Comparison of ENCODE assay signal across 5 worm cellular contexts in genomic region chrX:4193080-4193479, ce11.
TF ChIP-seq lines count a peak whose summit lies in the region.

No protein-coding gene starts in this region.

TF ChIP-seq in whole organism, L1 larva, 84 proteins besides CTCF, POLR2A, EP300 and RAD21:
- TF ChIP-seq F16B12.6 (tag; optimal IDR thresholded peaks at IDR 0.05; lab: Kevin White, UChicago) (no peak), C04F5.9 (tag; optimal IDR thresholded peaks at IDR 0.05; lab: Kevin White, UChicago) (no peak), efl-1 (optimal IDR thresholded peaks at IDR 0.05; lab: Kevin White, UChicago) (no peak), efl-1 (GFP tag; optimal IDR thresholded peaks at IDR 0.05 in 1 of 2; lab: Kevin White, UChicago) (no peak), lin-15B (tag; optimal IDR thresholded peaks at IDR 0.05; lab: Kevin White, UChicago) (no peak), aly-2 (tag; optimal IDR thresholded peaks at IDR 0.05; lab: Kevin White, UChicago) (peak; percentile 83), nhr-19 (GFP tag; conservative IDR thresholded peaks at IDR 0.05; lab: Robert Waterston, UW) (no peak; the same call in 1 of the 2 replicates), lin-13 (GFP tag; optimal IDR thresholded peaks at IDR 0.05; lab: Kevin White, UChicago) (peak; percentile 2), nhr-71 (tag; optimal IDR thresholded peaks at IDR 0.05; lab: Kevin White, UChicago) (peak; percentile 10), nhr-90 (tag; optimal IDR thresholded peaks at IDR 0.05; lab: Kevin White, UChicago; ENCODE audit: poor library complexity) (peak; percentile 23), ceh-88 (GFP tag; IDR thresholded peaks at IDR 0.05; lab: Robert Waterston, UW) (peak; percentile 14; the same call in 1 of the 2 replicates), sup-37 (GFP tag; optimal IDR thresholded peaks at IDR 0.05; lab: Kevin White, UChicago) (no peak), snu-23 (GFP tag; optimal IDR thresholded peaks at IDR 0.05; lab: Kevin White, UChicago) (peak; percentile 5)

TF ChIP-seq in whole organism, L2 larva, 48 proteins besides CTCF, POLR2A, EP300 and RAD21:
- TF ChIP-seq ztf-4 (tag; optimal IDR thresholded peaks at IDR 0.05; lab: Kevin White, UChicago), result peak; percentile 20
- TF ChIP-seq gmeb-1 (tag; optimal IDR thresholded peaks at IDR 0.05; lab: Kevin White, UChicago), result peak; percentile 25
- no peak for TF ChIP-seq nhr-237 (tag; optimal IDR thresholded peaks at IDR 0.05; lab: Kevin White, UChicago)
- TF ChIP-seq nhr-21 (tag; optimal IDR thresholded peaks at IDR 0.05; lab: Kevin White, UChicago), result peak; percentile 5
- TF ChIP-seq sma-3 (GFP tag; optimal IDR thresholded peaks at IDR 0.05; lab: Kevin White, UChicago), result no peak

TF ChIP-seq in whole organism, L3 larva, 47 proteins besides CTCF, POLR2A, EP300 and RAD21:
- TF ChIP-seq nhr-43 (tag; optimal IDR thresholded peaks at IDR 0.05; lab: Kevin White, UChicago; ENCODE audit: poor library complexity, severe bottlenecking) (peak; percentile 71), nhr-23 (tag; optimal IDR thresholded peaks at IDR 0.05; lab: Kevin White, UChicago) (peak; percentile 20), ceh-9 (tag; optimal IDR thresholded peaks at IDR 0.05; lab: Kevin White, UChicago) (no peak), elt-2 (tag; optimal IDR thresholded peaks at IDR 0.05; lab: Kevin White, UChicago) (peak; percentile 39), ceh-28 (tag; optimal IDR thresholded peaks at IDR 0.05; lab: Kevin White, UChicago) (no peak), aly-2 (tag; optimal IDR thresholded peaks at IDR 0.05; lab: Kevin White, UChicago) (peak; percentile 43)

TF ChIP-seq in whole organism, L4 larva, 104 proteins besides CTCF, POLR2A, EP300 and RAD21 (continues in another document):
- no peak for TF ChIP-seq mdl-1 (tag; optimal IDR thresholded peaks at IDR 0.05; lab: Kevin White, UChicago)
- TF ChIP-seq ceh-44 (GFP tag; IDR thresholded peaks at IDR 0.05; lab: Robert Waterston, UW), result no peak
- no peak for TF ChIP-seq egl-43 (GFP tag; IDR thresholded peaks at IDR 0.05; lab: Robert Waterston, UW)
- peak; percentile 41 for TF ChIP-seq spr-1 (tag; optimal IDR thresholded peaks at IDR 0.05; lab: Kevin White, UChicago)
- TF ChIP-seq D1046.2 (GFP tag; IDR thresholded peaks at IDR 0.05; lab: Robert Waterston, UW), result no peak
- TF ChIP-seq fkh-10 (GFP tag; optimal IDR thresholded peaks at IDR 0.05; lab: Kevin White, UChicago), result no peak
- TF ChIP-seq lin-39 (tag; optimal IDR thresholded peaks at IDR 0.05; lab: Kevin White, UChicago), result no peak
- no peak for TF ChIP-seq fos-1 (tag; optimal IDR thresholded peaks at IDR 0.05; lab: Kevin White, UChicago)
- peak; percentile 28; the same call in 1 of the 2 replicates for TF ChIP-seq lin-1 (GFP tag; IDR thresholded peaks at IDR 0.05; lab: Robert Waterston, UW)
- TF ChIP-seq aha-1 (tag; lab: Kevin White, UChicago), result no peak
- TF ChIP-seq nhr-41 (GFP tag; IDR thresholded peaks at IDR 0.05; lab: Robert Waterston, UW), result no peak
- no peak for TF ChIP-seq mxl-2 (GFP tag; conservative IDR thresholded peaks at IDR 0.05; lab: Robert Waterston, UW)
- no peak for TF ChIP-seq duxl-1 (tag; optimal IDR thresholded peaks at IDR 0.05; lab: Kevin White, UChicago; ENCODE audit: poor library complexity)
- no peak for TF ChIP-seq ceh-28 (tag; optimal IDR thresholded peaks at IDR 0.05; lab: Kevin White, UChicago)
- no peak for TF ChIP-seq ztf-11 (tag; optimal IDR thresholded peaks at IDR 0.05; lab: Kevin White, UChicago)
- no peak for TF ChIP-seq arid-1 (GFP tag; conservative IDR thresholded peaks at IDR 0.05; lab: Robert Waterston, UW)
- no peak for TF ChIP-seq ces-1 (GFP tag; optimal IDR thresholded peaks at IDR 0.05; lab: Kevin White, UChicago)
- TF ChIP-seq nhr-28 (tag; optimal IDR thresholded peaks at IDR 0.05; lab: Kevin White, UChicago), result peak; percentile 3
- TF ChIP-seq daf-12 (tag; optimal IDR thresholded peaks at IDR 0.05; lab: Kevin White, UChicago), result no peak
- TF ChIP-seq mes-2 (tag; optimal IDR thresholded peaks at IDR 0.05; lab: Kevin White, UChicago; ENCODE audit: poor library complexity, severe bottlenecking), result no peak
- no peak for TF ChIP-seq set-16 (GFP tag; IDR thresholded peaks at IDR 0.05; lab: Robert Waterston, UW)
- TF ChIP-seq ceh-32 (tag; optimal IDR thresholded peaks at IDR 0.05; lab: Kevin White, UChicago; ENCODE audit: poor library complexity), result no peak
- no peak for TF ChIP-seq lir-3 (tag; optimal IDR thresholded peaks at IDR 0.05; lab: Kevin White, UChicago)
- TF ChIP-seq Y75B8A.6 (GFP tag; IDR thresholded peaks at IDR 0.05; lab: Robert Waterston, UW), result no peak
- TF ChIP-seq lin-15B (tag; optimal IDR thresholded peaks at IDR 0.05; lab: Kevin White, UChicago), result no peak
- TF ChIP-seq mdt-29 (GFP tag; IDR thresholded peaks at IDR 0.05; lab: Robert Waterston, UW), result no peak
- no peak for TF ChIP-seq skn-1 (tag; optimal IDR thresholded peaks at IDR 0.05; lab: Kevin White, UChicago)
- no peak for TF ChIP-seq zip-11 (GFP tag; IDR thresholded peaks at IDR 0.05; lab: Robert Waterston, UW)
- peak; percentile 58 for TF ChIP-seq T20F7.1 (GFP tag; optimal IDR thresholded peaks at IDR 0.05; lab: Kevin White, UChicago)
- TF ChIP-seq mep-1 (tag; optimal IDR thresholded peaks at IDR 0.05; lab: Kevin White, UChicago), result peak; percentile 68
- no peak for TF ChIP-seq nhr-76 (tag; optimal IDR thresholded peaks at IDR 0.05; lab: Kevin White, UChicago)
- TF ChIP-seq egl-27 (tag; optimal IDR thresholded peaks at IDR 0.05; lab: Kevin White, UChicago), result no peak
- no peak for TF ChIP-seq ztf-7 (tag; optimal IDR thresholded peaks at IDR 0.05; lab: Kevin White, UChicago)
- TF ChIP-seq nhr-102 (tag; optimal IDR thresholded peaks at IDR 0.05; lab: Kevin White, UChicago), result peak; percentile 55
- no peak for TF ChIP-seq cey-2 (tag; optimal IDR thresholded peaks at IDR 0.05; lab: Kevin White, UChicago; ENCODE audit: borderline replicate concordance, insufficient read depth)
- TF ChIP-seq hlh-11 (tag; optimal IDR thresholded peaks at IDR 0.05; lab: Kevin White, UChicago), result peak; percentile 39

TF ChIP-seq in whole organism, young adult, 124 proteins besides CTCF, POLR2A, EP300 and RAD21:
- peak; percentile 18 for TF ChIP-seq tbp1 (GFP tag; optimal IDR thresholded peaks at IDR 0.05; lab: Kevin White, UChicago)
- TF ChIP-seq chd-7 (tag; optimal IDR thresholded peaks at IDR 0.05; lab: Kevin White, UChicago), result peak; percentile 15
- peak; percentile 60 for TF ChIP-seq fkh-3 (tag; optimal IDR thresholded peaks at IDR 0.05; lab: Kevin White, UChicago)
- TF ChIP-seq ZK185.1 (tag; optimal IDR thresholded peaks at IDR 0.05; lab: Kevin White, UChicago; ENCODE audit: poor library complexity, severe bottlenecking), result peak; percentile 29
- peak; percentile 68 for TF ChIP-seq lin-40 (tag; optimal IDR thresholded peaks at IDR 0.05; lab: Kevin White, UChicago)
- peak; percentile 44; the same call in 1 of the 2 replicates for TF ChIP-seq nfyb-1 (GFP tag; IDR thresholded peaks at IDR 0.05; lab: Robert Waterston, UW)
- TF ChIP-seq ekl-4 (GFP tag; IDR thresholded peaks at IDR 0.05; lab: Robert Waterston, UW), result peak; percentile 38; the same call in 1 of the 2 replicates
- TF ChIP-seq let-607 (tag; optimal IDR thresholded peaks at IDR 0.05; lab: Kevin White, UChicago), result peak in 1 of 2 experiments; percentile 61
- TF ChIP-seq B0261.1 (tag; optimal IDR thresholded peaks at IDR 0.05; lab: Kevin White, UChicago), result no peak
- no peak for TF ChIP-seq hrde-1 (tag; optimal IDR thresholded peaks at IDR 0.05; lab: Kevin White, UChicago; ENCODE audit: borderline replicate concordance)
- no peak for TF ChIP-seq K11D2.4 (GFP tag; IDR thresholded peaks at IDR 0.05; lab: Robert Waterston, UW)
- TF ChIP-seq unc-130 (GFP tag; optimal IDR thresholded peaks at IDR 0.05; lab: Kevin White, UChicago), result no peak
- TF ChIP-seq zim-3 (tag; optimal IDR thresholded peaks at IDR 0.05; lab: Kevin White, UChicago), result peak; percentile 42
- no peak for TF ChIP-seq snpc-4 (GFP tag; optimal IDR thresholded peaks at IDR 0.05; lab: Kevin White, UChicago)
- peak in 1 of 4 experiments; percentile 17 for TF ChIP-seq snpc-4 (tag; optimal IDR thresholded peaks at IDR 0.05; lab: Kevin White, UChicago)
- TF ChIP-seq ztf-3 (GFP tag; optimal IDR thresholded peaks at IDR 0.05; lab: Kevin White, UChicago), result peak; percentile 22
- TF ChIP-seq Y56A3A.18 (GFP tag; IDR thresholded peaks at IDR 0.05; lab: Robert Waterston, UW), result peak; percentile 75; the same call in 1 of the 2 replicates
- no peak for TF ChIP-seq rpc-1 (optimal IDR thresholded peaks at IDR 0.05; lab: Kevin White, UChicago)
- no peak for TF ChIP-seq rpc-1 (tag; optimal IDR thresholded peaks at IDR 0.05; lab: Kevin White, UChicago)
- TF ChIP-seq nhr-90 (tag; optimal IDR thresholded peaks at IDR 0.05; lab: Kevin White, UChicago), result peak; percentile 40
- peak; percentile 36 for TF ChIP-seq atf-7 (tag; optimal IDR thresholded peaks at IDR 0.05; lab: Kevin White, UChicago)
- TF ChIP-seq madf-10 (tag; optimal IDR thresholded peaks at IDR 0.05; lab: Kevin White, UChicago), result peak; percentile 36
- peak; percentile 48 for TF ChIP-seq B0035.1 (tag; optimal IDR thresholded peaks at IDR 0.05; lab: Kevin White, UChicago)
- TF ChIP-seq tlf-1 (GFP tag; optimal IDR thresholded peaks at IDR 0.05; lab: Kevin White, UChicago), result peak; percentile 42
- TF ChIP-seq ztf-26 (tag; optimal IDR thresholded peaks at IDR 0.05; lab: Kevin White, UChicago), result peak; percentile 11
- peak; percentile 23 for TF ChIP-seq gei-17 (GFP tag; optimal IDR thresholded peaks at IDR 0.05; lab: Kevin White, UChicago)
- TF ChIP-seq repo-1 (tag; optimal IDR thresholded peaks at IDR 0.05; lab: Kevin White, UChicago), result peak; percentile 90
- peak; percentile 45; the same call in 1 of the 2 replicates for TF ChIP-seq B0336.3 (GFP tag; IDR thresholded peaks at IDR 0.05; lab: Robert Waterston, UW)
- no peak for TF ChIP-seq F33H1.4 (GFP tag; IDR thresholded peaks at IDR 0.05; lab: Robert Waterston, UW)
- no peak for TF ChIP-seq mel-28 (tag; optimal IDR thresholded peaks at IDR 0.05; lab: Kevin White, UChicago; ENCODE audit: borderline replicate concordance)
- no peak for TF ChIP-seq cebp-1 (GFP tag; IDR thresholded peaks at IDR 0.05; lab: Robert Waterston, UW)
- no peak for TF ChIP-seq cebp-1 (tag; optimal IDR thresholded peaks at IDR 0.05; lab: Kevin White, UChicago)
